Worm (Caenorhabditis elegans): ENCODE results near the gene C32D5.14.

DNA sequence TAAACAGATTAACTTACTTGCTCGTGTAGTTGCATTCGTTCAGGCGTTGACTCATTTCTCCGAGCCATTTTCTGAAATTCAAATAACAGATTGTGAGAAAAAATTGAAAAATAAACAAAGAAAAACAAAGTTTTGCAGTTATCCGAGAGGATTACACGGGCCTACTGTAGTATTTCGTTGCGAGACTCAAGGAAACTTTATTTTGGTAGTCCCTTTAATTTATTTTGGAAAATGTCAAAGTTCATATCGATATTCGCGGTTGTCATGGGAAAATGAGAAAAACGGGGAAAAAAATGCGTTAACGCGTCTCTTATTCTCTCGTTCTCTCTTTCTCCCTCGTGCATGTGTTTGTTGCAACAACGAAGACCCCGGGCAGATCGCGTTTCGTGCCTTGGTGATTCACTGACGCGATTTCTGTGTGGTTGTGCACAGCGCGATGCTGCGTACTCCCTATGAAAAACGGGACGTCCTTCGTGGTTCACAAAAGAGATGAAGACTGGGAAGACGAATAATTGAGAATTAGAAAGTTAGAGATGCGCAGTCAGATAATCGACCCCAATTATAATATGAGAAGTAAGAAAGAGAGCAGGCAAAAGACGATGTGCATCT, 4.0 kb upstream of the C32D5.14 start, which contains the start of gene set-4:
- TF ChIP-seq pha-4 (tag; optimal IDR thresholded peaks at IDR 0.05): peak; percentile 64
- peak; percentile 75 for TF ChIP-seq ces-1 (GFP tag; optimal IDR thresholded peaks at IDR 0.05)
- peak; percentile 8 for TF ChIP-seq elt-1 (tag; optimal IDR thresholded peaks at IDR 0.05; ENCODE audit: borderline replicate concordance, insufficient read depth)
- TF ChIP-seq blmp-1 (tag; optimal IDR thresholded peaks at IDR 0.05): no peak
- peak; percentile 55 for TF ChIP-seq cnd-1 (tag; optimal IDR thresholded peaks at IDR 0.05)
- peak; percentile 87 for TF ChIP-seq lin-13 (tag; optimal IDR thresholded peaks at IDR 0.05)
- no peak for TF ChIP-seq nhr-2 (tag; optimal IDR thresholded peaks at IDR 0.05)

All from whole organism, mixed stage, embryonic.